Fruit fly (Drosophila melanogaster) whole organism, embryonic: ENCODE data around the gene CCDC151.

Experiments used
- CG31441 ChIP-seq: fragments of 200-800 bp; sonication (Bioruptor generic); IDR thresholded peaks from 2 replicates; pipeline ENCODE4 v1.3.6; 2022; ENCODE audit warnings: missing biosample characterization, missing genetic modification characterization
- Fer3 ChIP-seq: fragments of 200-800 bp; sonication (Bioruptor generic); optimal IDR thresholded peaks from 2 replicates; lab custom pipeline; 2018; ENCODE audit warnings: missing biosample characterization, mild to moderate bottlenecking, missing genetic modification characterization, moderate library complexity
- Pdp1 ChIP-seq, 2 experiments: fragments of 200-800 bp; sonication (Bioruptor generic); optimal IDR thresholded peaks; 3 replicates each; lab custom pipeline; 2016; ENCODE audit warnings: missing biosample characterization in 2 of 2, missing genetic modification characterization in 2 of 2, mild to moderate bottlenecking in 1 of 2, moderate library complexity in 1 of 2
- ac ChIP-seq: fragments of 200-800 bp; sonication (Bioruptor generic); optimal IDR thresholded peaks from 3 replicates; lab custom pipeline; 2017; ENCODE audit warnings: missing biosample characterization, mild to moderate bottlenecking, missing genetic modification characterization
- gsb-n ChIP-seq: fragments of 200-800 bp; sonication (Bioruptor generic); optimal IDR thresholded peaks from 3 replicates; lab custom pipeline; 2018; ENCODE audit warnings: missing biosample characterization, mild to moderate bottlenecking, missing genetic modification characterization

Gene CCDC151

dm6 chr3L:11931619-11932018 lies 50.4 kb downstream of the CCDC151 start:
- no peak for TF ChIP-seq gsb-n (tag; lab: Kevin White, UChicago)
- TF ChIP-seq Fer3 (tag; lab: Kevin White, UChicago), result no peak
- peak in 1 of 2 experiments; percentile 73 for TF ChIP-seq Pdp1 (GFP tag; optimal IDR thresholded peaks at IDR 0.05; lab: Kevin White, UChicago)
- TF ChIP-seq ac, result no peak
- TF ChIP-seq CG31441, result no peak
- TF ChIP-seq, all 482 proteins: peak for 1
